Worm (Caenorhabditis elegans) whole organism, L4 larva: ENCODE data around the gene srj-15.

Experiments
- ama-1 ChIP-seq: fragments of 150-350 bp; optimal IDR thresholded peaks from 2 replicates; lab custom pipeline; 2014; ENCODE audit warnings: inconsistent platforms, mixed read lengths
- fos-1 ChIP-seq: fragments of 150-350 bp; optimal IDR thresholded peaks from 2 replicates; lab custom pipeline; 2014; ENCODE audit warnings: missing biosample characterization, missing genetic modification characterization
- gei-8 ChIP-seq: fragments of 200-800 bp; sonication (Bioruptor generic); optimal IDR thresholded peaks from 2 replicates; lab custom pipeline; 2018; ENCODE audit warnings: mild to moderate bottlenecking, missing genetic modification characterization, missing compliant biosample characterization
- jun-1 ChIP-seq: fragments of 150-350 bp; optimal IDR thresholded peaks from 2 replicates; lab custom pipeline; 2014; ENCODE audit warnings: missing biosample characterization, missing genetic modification reagents, missing genetic modification characterization
- madf-9 ChIP-seq: fragments of 200-800 bp; sonication (Bioruptor generic); conservative IDR thresholded peaks from 2 replicates; pipeline ENCODE4 v1.3.6; 2022; ENCODE audit warnings: missing genetic modification reagents, missing genetic modification characterization, missing compliant biosample characterization
- mep-1 ChIP-seq: fragments of 150-350 bp; sonication (generic microtip); optimal IDR thresholded peaks from 3 replicates; lab custom pipeline; 2014; ENCODE audit warnings: missing biosample characterization, missing genetic modification characterization
- unc-39 ChIP-seq: sonication (generic microtip); optimal IDR thresholded peaks from 2 replicates; lab custom pipeline; 2017; ENCODE audit warnings: missing biosample characterization, missing genetic modification characterization
- ztf-11 ChIP-seq: fragments of 150-350 bp; optimal IDR thresholded peaks from 2 replicates; lab custom pipeline; 2014; ENCODE audit warnings: missing biosample characterization, missing genetic modification characterization

ce11 chrV:1921321-1921720 lies 43.4 kb downstream of the srj-15 start, which contains the start of gene gst-37:
- TF ChIP-seq ama-1 (lab: Kevin White, UChicago) (no peak), jun-1 (tag; lab: Kevin White, UChicago) (no peak), ztf-11 (tag; lab: Kevin White, UChicago) (no peak), mep-1 (tag; lab: Kevin White, UChicago) (no peak), gei-8 (GFP tag; lab: Kevin White, UChicago) (no peak), madf-9 (GFP tag; lab: Robert Waterston, UW) (no peak), unc-39 (tag; lab: Kevin White, UChicago) (no peak), fos-1 (tag; lab: Kevin White, UChicago) (no peak)
